Worm (Caenorhabditis elegans): ENCODE results near the gene C02B4.3.

DNA sequence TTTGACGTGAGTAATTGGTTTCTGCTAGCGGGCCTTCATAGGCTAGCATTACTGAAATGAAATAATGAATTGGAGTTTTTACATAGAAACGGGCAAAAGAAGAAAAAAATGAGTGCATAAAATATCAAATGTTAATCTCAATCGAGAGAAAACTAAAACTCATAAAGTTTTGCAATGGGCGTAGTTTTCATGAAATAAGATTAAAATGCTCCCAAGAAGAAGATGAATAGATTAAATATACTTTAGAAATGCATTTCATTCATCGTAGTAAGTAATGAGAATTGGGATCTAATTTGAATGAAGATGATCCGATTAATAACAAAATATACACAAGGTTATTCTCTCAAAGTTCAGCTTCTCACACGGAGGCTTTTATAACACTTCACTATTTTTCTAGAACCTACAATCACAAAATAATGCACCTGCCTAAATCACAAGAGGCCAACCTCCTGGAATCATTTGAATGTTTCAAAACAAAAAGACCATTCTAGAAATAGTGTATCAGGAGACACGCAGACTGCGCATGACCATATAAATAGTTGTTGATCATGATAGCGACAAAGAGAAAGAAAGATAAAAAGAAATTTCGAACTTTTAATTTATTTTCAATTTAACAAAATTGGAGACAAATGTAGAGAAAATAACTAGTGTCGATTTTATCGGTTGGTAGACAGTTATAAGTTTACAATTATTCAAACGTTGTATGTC is 8.3 kb upstream of the C02B4.3 start, which contains the start of gene nhr-17:
- TF ChIP-seq mep-1 (tag; optimal IDR thresholded peaks at IDR 0.05): no peak
- TF ChIP-seq blmp-1 (tag; optimal IDR thresholded peaks at IDR 0.05): no peak
- TF ChIP-seq hlh-1 (tag; optimal IDR thresholded peaks at IDR 0.05): no peak
- no peak for TF ChIP-seq nhr-237 (tag; optimal IDR thresholded peaks at IDR 0.05)
